Worm (Caenorhabditis elegans) whole organism, midembryonic: ENCODE measurements around the gene ubxn-6.

Experiments used
- cog-1 ChIP-seq: sonication (generic microtip); optimal IDR thresholded peaks from 2 replicates; lab custom pipeline; 2016; ENCODE audit warnings: missing genetic modification characterization, missing compliant biosample characterization
- flt-1 ChIP-seq: fragments of 200-800 bp; sonication (Bioruptor generic); IDR thresholded peaks from 2 replicates; pipeline ENCODE4 v1.3.6; 2022; ENCODE audit warnings: missing genetic modification characterization, missing compliant biosample characterization
- klf-2 ChIP-seq: fragments of 200-800 bp; sonication (Bioruptor generic); conservative IDR thresholded peaks from 2 replicates; pipeline ENCODE4 v1.3.6; 2022; ENCODE audit warnings: missing genetic modification reagents, missing genetic modification characterization, missing compliant biosample characterization
- ref-1 ChIP-seq: fragments of 200-800 bp; sonication (Bioruptor generic); conservative IDR thresholded peaks from 2 replicates; pipeline ENCODE4 v1.3.6; 2022; ENCODE audit warnings: missing genetic modification reagents, missing genetic modification characterization, missing compliant biosample characterization
- ztf-23 ChIP-seq: fragments of 200-800 bp; sonication (Bioruptor generic); IDR thresholded peaks from 2 replicates; pipeline ENCODE4 v1.3.6; 2022; ENCODE audit warnings: missing genetic modification reagents, missing genetic modification characterization, missing compliant biosample characterization
- ztf-29 ChIP-seq: fragments of 200-800 bp; sonication (Bioruptor generic); IDR thresholded peaks from 2 replicates; pipeline ENCODE4 v1.3.6; 2022; ENCODE audit warnings: missing genetic modification reagents, missing genetic modification characterization, missing compliant biosample characterization

- TF ChIP-seq ztf-23 (GFP tag; lab: Robert Waterston, UW) (no peak), flt-1 (no peak), klf-2 (GFP tag; lab: Robert Waterston, UW) (no peak), ref-1 (GFP tag; lab: Robert Waterston, UW) (no peak), ztf-29 (GFP tag; lab: Robert Waterston, UW) (no peak), cog-1 (no peak)
These were observed 19.9 kb downstream of the ubxn-6 start, which contains the start of gene R11E3.1 for ce11 chrIV:4789445-4789844.
